Worm (Caenorhabditis elegans): ENCODE results near the gene sra-14.

- TF ChIP-seq mab-5 (tag; optimal IDR thresholded peaks at IDR 0.05) = no peak
- TF ChIP-seq cnd-1 (tag; optimal IDR thresholded peaks at IDR 0.05) = no peak
- TF ChIP-seq ztf-11 (tag; optimal IDR thresholded peaks at IDR 0.05) = no peak
- TF ChIP-seq lin-13 (tag; optimal IDR thresholded peaks at IDR 0.05) = no peak
These were observed 46.4 kb downstream of the sra-14 start, which contains the start of gene dct-18 for ce11 chrII:12931456-12931923.

Measured in whole organism, mixed stage, embryonic.